Worm (Caenorhabditis elegans) whole organism, L3 larva: ENCODE measurements around the gene C50F7.5.

Experiments
- ama-1 ChIP-seq: fragments of 150-350 bp; optimal IDR thresholded peaks from 2 replicates; lab custom pipeline; 2018
- ceh-9 ChIP-seq: sonication (generic microtip); optimal IDR thresholded peaks from 2 replicates; lab custom pipeline; 2018; ENCODE audit warnings: missing biosample characterization, missing genetic modification characterization
- egl-27 ChIP-seq: sonication (generic microtip); optimal IDR thresholded peaks from 4 replicates; lab custom pipeline; 2017; ENCODE audit warnings: missing biosample characterization, missing genetic modification reagents, missing genetic modification characterization
- egl-5 ChIP-seq: fragments of 150-350 bp; optimal IDR thresholded peaks from 2 replicates; lab custom pipeline; 2017; ENCODE audit warnings: missing biosample characterization, missing genetic modification reagents, missing genetic modification characterization, inconsistent platforms
- elt-1 ChIP-seq: fragments of 150-350 bp; optimal IDR thresholded peaks from 2 replicates; lab custom pipeline; 2014; ENCODE audit warnings: missing biosample characterization, missing genetic modification characterization
- fkh-10 ChIP-seq: sonication (generic microtip); optimal IDR thresholded peaks from 2 replicates; lab custom pipeline; 2017; ENCODE audit warnings: missing biosample characterization, missing genetic modification reagents, missing genetic modification characterization
- fos-1 ChIP-seq: fragments of 150-350 bp; optimal IDR thresholded peaks from 2 replicates; lab custom pipeline; 2014; ENCODE audit warnings: missing biosample characterization, missing genetic modification characterization
- lin-39 ChIP-seq: fragments of 150-350 bp; optimal IDR thresholded peaks from 2 replicates; lab custom pipeline; 2018; ENCODE audit warnings: missing biosample characterization, missing genetic modification reagents, missing genetic modification characterization
- mdl-1 ChIP-seq: fragments of 150-350 bp; optimal IDR thresholded peaks from 2 replicates; lab custom pipeline; 2014; ENCODE audit warnings: missing biosample characterization, missing genetic modification characterization
- nhr-12 ChIP-seq: fragments of 150-350 bp; optimal IDR thresholded peaks from 2 replicates; lab custom pipeline; 2014; ENCODE audit warnings: missing biosample characterization, missing genetic modification characterization
- nhr-76 ChIP-seq: fragments of 150-350 bp; sonication (generic microtip); optimal IDR thresholded peaks from 5 replicates; lab custom pipeline; 2014; ENCODE audit warnings: missing biosample characterization, missing genetic modification characterization
- pha-4 ChIP-seq: fragments of 150-350 bp; optimal IDR thresholded peaks from 2 replicates; lab custom pipeline; 2014; ENCODE audit warnings: missing biosample characterization, missing genetic modification reagents, missing genetic modification characterization
- unc-62 ChIP-seq: fragments of 150-350 bp; sonication (generic microtip); optimal IDR thresholded peaks from 4 replicates; lab custom pipeline; 2014; ENCODE audit warnings: missing biosample characterization, missing genetic modification reagents, missing genetic modification characterization

DNA sequence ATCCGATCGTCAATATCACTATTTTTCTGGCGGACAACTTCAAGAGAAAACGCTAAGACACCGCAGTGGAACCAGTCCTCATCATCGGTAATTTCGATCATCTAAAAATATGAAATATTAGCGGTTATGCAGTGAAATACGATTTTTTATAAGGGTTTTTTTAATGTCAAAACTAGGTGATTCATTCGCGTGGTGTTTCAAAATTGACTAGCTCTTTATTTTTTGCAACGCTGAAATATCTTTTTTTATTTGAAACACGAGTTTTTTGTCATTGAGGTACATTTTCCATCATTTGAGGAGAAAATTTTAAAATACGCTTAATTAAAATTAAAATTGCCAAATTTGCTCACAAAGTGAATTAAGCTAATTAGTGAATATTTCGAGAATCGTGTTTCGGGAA, 33.0 kb downstream of the C50F7.5 start, which contains the start of gene dsb-3:
- no peak for TF ChIP-seq nhr-12 (tag; lab: Kevin White, UChicago)
- no peak for TF ChIP-seq mdl-1
- TF ChIP-seq nhr-76 (tag; lab: Kevin White, UChicago) = no peak
- no peak for TF ChIP-seq egl-27 (tag; lab: Kevin White, UChicago)
- no peak for TF ChIP-seq elt-1 (tag; lab: Kevin White, UChicago)
- no peak for TF ChIP-seq fos-1 (tag; lab: Kevin White, UChicago)
- TF ChIP-seq pha-4 = no peak
- no peak for TF ChIP-seq lin-39
- no peak for TF ChIP-seq unc-62 (GFP tag; lab: Kevin White, UChicago)
- no peak for TF ChIP-seq ama-1 (lab: Kevin White, UChicago)
- TF ChIP-seq ceh-9 (tag; lab: Kevin White, UChicago) = no peak
- TF ChIP-seq fkh-10 (GFP tag; lab: Kevin White, UChicago) = no peak
- TF ChIP-seq egl-5 (tag; lab: Kevin White, UChicago) = no peak
